Worm (Caenorhabditis elegans) whole organism, L1 larva: ENCODE results near the gene F32D8.14.

Experiments
- ama-1 ChIP-seq: fragments of 150-350 bp; optimal IDR thresholded peaks from 2 replicates; lab custom pipeline; 2014
- ces-1 ChIP-seq: fragments of 150-350 bp; optimal IDR thresholded peaks from 2 replicates; lab custom pipeline; 2014; ENCODE audit warnings: missing biosample characterization, missing genetic modification reagents, missing genetic modification characterization
- lin-35 ChIP-seq, 2 experiments: fragments of 150-350 bp; optimal IDR thresholded peaks; 2 replicates each; lab custom pipeline; 2014; ENCODE audit warnings: missing biosample characterization in 2 of 2, missing genetic modification characterization in 2 of 2, missing genetic modification reagents in 2 of 2
- mdl-1 ChIP-seq, 2 experiments: fragments of 150-350 bp; optimal IDR thresholded peaks; 2 replicates each; lab custom pipeline; 2014 to 2017; ENCODE audit warnings: missing biosample characterization in 2 of 2, missing genetic modification characterization in 2 of 2, inconsistent platforms in 1 of 2
- nhr-237 ChIP-seq: fragments of 150-350 bp; optimal IDR thresholded peaks from 2 replicates; lab custom pipeline; 2014; ENCODE audit warnings: missing biosample characterization, missing genetic modification characterization
- nhr-71 ChIP-seq: sonication (generic microtip); optimal IDR thresholded peaks from 2 replicates; lab custom pipeline; 2016; ENCODE audit warnings: mild to moderate bottlenecking, missing genetic modification characterization, moderate library complexity, missing compliant biosample characterization
- nhr-77 ChIP-seq: fragments of 150-350 bp; optimal IDR thresholded peaks from 2 replicates; lab custom pipeline; 2014; ENCODE audit warnings: missing biosample characterization, missing genetic modification characterization
- pqm-1 ChIP-seq: sonication (generic microtip); optimal IDR thresholded peaks from 3 replicates; lab custom pipeline; 2017; ENCODE audit warnings: missing biosample characterization, missing genetic modification characterization
- snpc-4 ChIP-seq: fragments of 150-350 bp; optimal IDR thresholded peaks from 2 replicates; lab custom pipeline; 2014; ENCODE audit warnings: missing biosample characterization, missing genetic modification characterization
- sox-4 ChIP-seq: sonication (generic microtip); optimal IDR thresholded peaks from 2 replicates; lab custom pipeline; 2016; ENCODE audit warnings: missing genetic modification characterization, missing compliant biosample characterization
- tbx-2 ChIP-seq: sonication (generic microtip); optimal IDR thresholded peaks from 2 replicates; lab custom pipeline; 2016; ENCODE audit warnings: missing genetic modification characterization, missing compliant biosample characterization
- unc-86 ChIP-seq: sonication (generic microtip); optimal IDR thresholded peaks from 2 replicates; lab custom pipeline; 2016; ENCODE audit warnings: missing genetic modification characterization, missing compliant biosample characterization
- ztf-11 ChIP-seq, 2 experiments: sonication (generic microtip); optimal IDR thresholded peaks; 2 replicates each; lab custom pipeline; 2016 to 2017; ENCODE audit warnings: missing genetic modification characterization in 2 of 2, missing biosample characterization in 1 of 2, missing compliant biosample characterization in 1 of 2

DNA sequence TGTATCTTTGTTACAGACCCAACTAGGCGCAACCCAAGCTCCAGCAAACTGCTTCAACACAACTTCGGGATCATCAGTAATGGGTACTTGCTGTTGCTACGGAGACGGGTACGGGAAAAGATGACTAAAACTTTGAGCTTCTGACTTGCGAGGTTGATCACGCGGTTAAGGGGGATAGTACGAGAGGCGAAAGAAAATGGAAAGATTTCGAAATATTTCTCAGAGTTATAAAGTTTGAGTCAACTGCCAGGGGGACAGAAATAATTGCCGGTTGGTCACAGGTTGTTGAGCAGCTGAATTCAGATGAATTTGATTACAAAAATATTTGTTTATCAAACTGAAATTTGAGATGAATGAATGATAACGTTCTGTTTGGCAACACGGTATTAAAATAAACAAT is 31.1 kb upstream of the F32D8.14 start:
- TF ChIP-seq unc-86 (tag; lab: Kevin White, UChicago) (no peak), nhr-237 (tag; lab: Kevin White, UChicago) (no peak), nhr-77 (tag; lab: Kevin White, UChicago) (no peak), ztf-11 (tag; optimal IDR thresholded peaks at IDR 0.05; lab: Kevin White, UChicago) (no peak), sox-4 (no peak), mdl-1 (tag; optimal IDR thresholded peaks at IDR 0.05; lab: Kevin White, UChicago) (no peak), pqm-1 (no peak), snpc-4 (no peak), ama-1 (lab: Kevin White, UChicago) (no peak), ces-1 (GFP tag; lab: Kevin White, UChicago) (no peak), lin-35 (GFP tag; optimal IDR thresholded peaks at IDR 0.05; lab: Kevin White, UChicago) (no peak), tbx-2 (tag; lab: Kevin White, UChicago) (no peak), nhr-71 (peak; percentile 57)
